Worm (Caenorhabditis elegans): ENCODE results near the gene R102.2.
A peak's percentile ranks its signal among the peaks of the same experiment; 100 is the strongest.

Gene R102.2

ce11 chrIV:10697022-10697979 is 9.9 kb downstream of the R102.2 start, which contains the start of gene allo-1 (continued):
- no peak for TF ChIP-seq Y48G9A.11 (GFP tag; IDR thresholded peaks at IDR 0.05)
- no peak for TF ChIP-seq zag-1 (tag; optimal IDR thresholded peaks at IDR 0.05)
- no peak for TF ChIP-seq lin-13 (GFP tag; optimal IDR thresholded peaks at IDR 0.05)
- no peak for TF ChIP-seq nhr-237 (tag; optimal IDR thresholded peaks at IDR 0.05)
- TF ChIP-seq dmd-6 (GFP tag; IDR thresholded peaks at IDR 0.05), result peak; percentile 78
- no peak for TF ChIP-seq ZK337.2 (GFP tag; IDR thresholded peaks at IDR 0.05)
- no peak for TF ChIP-seq spr-3 (GFP tag; optimal IDR thresholded peaks at IDR 0.05)
- no peak for TF ChIP-seq nhr-25 (tag; optimal IDR thresholded peaks at IDR 0.05; ENCODE audit: borderline replicate concordance, insufficient read depth)
- no peak; the same call in 1 of the 2 replicates for TF ChIP-seq lin-38 (GFP tag; IDR thresholded peaks at IDR 0.05)
- no peak for TF ChIP-seq lin-39 (tag; optimal IDR thresholded peaks at IDR 0.05)
- TF ChIP-seq lsy-2 (tag; optimal IDR thresholded peaks at IDR 0.05), result peak; percentile 35 to 68
- no peak for TF ChIP-seq duxl-1 (tag; optimal IDR thresholded peaks at IDR 0.05; ENCODE audit: poor library complexity)
- peak; percentile 26; the same call in 1 of the 2 replicates for TF ChIP-seq hmg-1.1 (GFP tag; IDR thresholded peaks at IDR 0.05)
- peak; percentile 97 for TF ChIP-seq hlh-30 (tag; optimal IDR thresholded peaks at IDR 0.05; ENCODE audit: insufficient read depth)
- peak; percentile 76 for TF ChIP-seq dve-1 (tag; optimal IDR thresholded peaks at IDR 0.05; ENCODE audit: insufficient read depth)
- TF ChIP-seq lin-1 (GFP tag; IDR thresholded peaks at IDR 0.05), result peak; percentile 12; the same call in 1 of the 2 replicates
- no peak for TF ChIP-seq ceh-20 (GFP tag; IDR thresholded peaks at IDR 0.05)
- no peak for TF ChIP-seq ceh-44 (GFP tag; IDR thresholded peaks at IDR 0.05)
- no peak for TF ChIP-seq nhr-41 (GFP tag; IDR thresholded peaks at IDR 0.05)
- TF ChIP-seq fkh-10 (GFP tag; optimal IDR thresholded peaks at IDR 0.05), result no peak
- no peak for TF ChIP-seq F10B5.3 (tag; optimal IDR thresholded peaks at IDR 0.05)
- TF ChIP-seq snpc-4 (tag; optimal IDR thresholded peaks at IDR 0.05), result no peak
- no peak for TF ChIP-seq set-16 (GFP tag; IDR thresholded peaks at IDR 0.05)
- no peak for TF ChIP-seq ces-1 (GFP tag; optimal IDR thresholded peaks at IDR 0.05)
- TF ChIP-seq fos-1 (tag; optimal IDR thresholded peaks at IDR 0.05), result no peak
- no peak for TF ChIP-seq daf-19 (GFP tag; conservative IDR thresholded peaks at IDR 0.05)
- TF ChIP-seq nhr-6 (tag; optimal IDR thresholded peaks at IDR 0.05), result peak; percentile 63
- no peak for TF ChIP-seq lin-29 (GFP tag; IDR thresholded peaks at IDR 0.05)
- peak in 1 of 2 experiments; percentile 56 for TF ChIP-seq hif-1 (tag; optimal IDR thresholded peaks at IDR 0.05)
- TF ChIP-seq nhr-102 (tag; optimal IDR thresholded peaks at IDR 0.05), result no peak
- TF ChIP-seq mdl-1 (tag; optimal IDR thresholded peaks at IDR 0.05), result peak; percentile 15 to 83
- no peak for TF ChIP-seq F44E2.7 (GFP tag; IDR thresholded peaks at IDR 0.05)
- no peak for TF ChIP-seq mxl-2 (GFP tag; conservative IDR thresholded peaks at IDR 0.05)
- no peak for TF ChIP-seq F49E8.2 (tag; optimal IDR thresholded peaks at IDR 0.05; ENCODE audit: borderline replicate concordance)
- no peak for TF ChIP-seq F26F4.8 (GFP tag; conservative IDR thresholded peaks at IDR 0.05)
- TF ChIP-seq zfp-2 (tag; optimal IDR thresholded peaks at IDR 0.05), result no peak
- no peak for TF ChIP-seq dmd-8 (GFP tag; IDR thresholded peaks at IDR 0.05)
- no peak for TF ChIP-seq zip-11 (GFP tag; IDR thresholded peaks at IDR 0.05)
- peak; percentile 69 for TF ChIP-seq nhr-77 (tag; optimal IDR thresholded peaks at IDR 0.05)
- TF ChIP-seq tag-97 (GFP tag; IDR thresholded peaks at IDR 0.05), result no peak
- TF ChIP-seq daf-16 (GFP tag; optimal IDR thresholded peaks at IDR 0.05), result no peak
- TF ChIP-seq daf-16 (tag; optimal IDR thresholded peaks at IDR 0.05), result peak; percentile 18
- TF ChIP-seq pha-4 (GFP tag; IDR thresholded peaks at IDR 0.05), result 0 out of 2 replicates have a peak, but pooled peaks have one; percentile 47
- TF ChIP-seq pha-4 (tag; optimal IDR thresholded peaks at IDR 0.05), result no peak
- TF ChIP-seq nhr-10 (tag; optimal IDR thresholded peaks at IDR 0.05), result no peak
- TF ChIP-seq gei-8 (GFP tag; optimal IDR thresholded peaks at IDR 0.05), result no peak
- TF ChIP-seq nhr-76 (tag; optimal IDR thresholded peaks at IDR 0.05), result no peak
- peak; percentile 30 for TF ChIP-seq T20F7.1 (GFP tag; optimal IDR thresholded peaks at IDR 0.05)
- TF ChIP-seq jun-1 (tag; optimal IDR thresholded peaks at IDR 0.05), result peak; percentile 62

Measured in whole organism, L4 larva.